Fruit fly (Drosophila melanogaster) whole organism, embryonic: ENCODE measurements around the gene awd.

Experiments
- Bdp1 ChIP-seq: fragments of 200-800 bp; sonication (Bioruptor generic); optimal IDR thresholded peaks from 3 replicates; lab custom pipeline; 2016; ENCODE audit warnings: missing biosample characterization, missing genetic modification characterization
- CG10147 ChIP-seq: fragments of 200-800 bp; sonication (Bioruptor generic); optimal IDR thresholded peaks from 2 replicates; lab custom pipeline; 2019; ENCODE audit warnings: missing biosample characterization, mild to moderate bottlenecking, missing genetic modification characterization, moderate library complexity
- CG10543 ChIP-seq: fragments of 200-800 bp; sonication (Bioruptor generic); optimal IDR thresholded peaks from 3 replicates; lab custom pipeline; 2017; ENCODE audit warnings: missing biosample characterization, mild to moderate bottlenecking, missing genetic modification characterization, moderate library complexity
- CG12236 ChIP-seq: fragments of 200-800 bp; sonication (Bioruptor generic); optimal IDR thresholded peaks from 2 replicates; lab custom pipeline; 2016; ENCODE audit warnings: missing biosample characterization, missing genetic modification characterization
- CG12744 ChIP-seq: fragments of 200-800 bp; sonication (Bioruptor generic); optimal IDR thresholded peaks from 2 replicates; lab custom pipeline; 2016; ENCODE audit warnings: missing biosample characterization, missing genetic modification characterization
- CG12769 ChIP-seq: fragments of 200-800 bp; sonication (Bioruptor generic); optimal IDR thresholded peaks from 2 replicates; lab custom pipeline; 2019; ENCODE audit warnings: missing biosample characterization, mild to moderate bottlenecking, missing genetic modification characterization, moderate library complexity
- CG13624 ChIP-seq: fragments of 200-800 bp; sonication (Bioruptor generic); optimal IDR thresholded peaks from 2 replicates; lab custom pipeline; 2016; ENCODE audit warnings: missing biosample characterization, missing genetic modification characterization
- CG14441 ChIP-seq: fragments of 200-800 bp; sonication (Bioruptor generic); IDR thresholded peaks from 2 replicates; pipeline ENCODE4 v1.3.6; 2022; ENCODE audit warnings: missing biosample characterization, missing genetic modification characterization
- CG15696 ChIP-seq: fragments of 200-800 bp; sonication (Bioruptor generic); optimal IDR thresholded peaks from 2 replicates; lab custom pipeline; 2019; ENCODE audit warnings: missing biosample characterization, mild to moderate bottlenecking, missing genetic modification characterization, moderate library complexity
- CG17359 ChIP-seq: fragments of 200-800 bp; sonication (Bioruptor generic); optimal IDR thresholded peaks from 3 replicates; lab custom pipeline; 2018; ENCODE audit warnings: missing biosample characterization, mild to moderate bottlenecking, missing genetic modification characterization, moderate library complexity
- CG17829 ChIP-seq: fragments of 200-800 bp; optimal IDR thresholded peaks from 2 replicates; lab custom pipeline; 2019; ENCODE audit warnings: missing biosample characterization, mild to moderate bottlenecking, missing genetic modification characterization, moderate library complexity
- CG1792 ChIP-seq: fragments of 200-800 bp; sonication (Bioruptor generic); optimal IDR thresholded peaks from 2 replicates; lab custom pipeline; 2016; ENCODE audit warnings: missing biosample characterization, missing genetic modification characterization
- CG18599 ChIP-seq: fragments of 200-800 bp; sonication (Bioruptor generic); optimal IDR thresholded peaks from 3 replicates; lab custom pipeline; 2017; ENCODE audit warnings: missing biosample characterization, missing genetic modification characterization, mild to moderate bottlenecking, moderate library complexity, missing genetic modification reagents
- CG30403 ChIP-seq: fragments of 200-800 bp; sonication (Bioruptor generic); optimal IDR thresholded peaks from 3 replicates; lab custom pipeline; 2016; ENCODE audit warnings: missing biosample characterization, missing genetic modification characterization
- CG31441 ChIP-seq: fragments of 200-800 bp; sonication (Bioruptor generic); IDR thresholded peaks from 2 replicates; pipeline ENCODE4 v1.3.6; 2022; ENCODE audit warnings: missing biosample characterization, missing genetic modification characterization
- CG33557 ChIP-seq: fragments of 200-800 bp; sonication (Bioruptor generic); optimal IDR thresholded peaks from 2 replicates; lab custom pipeline; 2019; ENCODE audit warnings: missing biosample characterization, mild to moderate bottlenecking, missing genetic modification characterization, moderate library complexity
- CG3847 ChIP-seq: fragments of 200-800 bp; sonication (Bioruptor generic); IDR thresholded peaks from 2 replicates; pipeline ENCODE4 v1.3.6; 2022; ENCODE audit warnings: missing biosample characterization, missing genetic modification characterization
- CG6854 ChIP-seq: fragments of 200-800 bp; sonication (Bioruptor generic); optimal IDR thresholded peaks from 3 replicates; lab custom pipeline; 2017; ENCODE audit warnings: missing biosample characterization, mild to moderate bottlenecking, missing genetic modification characterization
- CG7372 ChIP-seq: fragments of 200-800 bp; sonication (Bioruptor generic); IDR thresholded peaks from 2 replicates; pipeline ENCODE4 v1.3.6; 2022; ENCODE audit warnings: missing biosample characterization, missing genetic modification characterization
- CG7556 ChIP-seq: fragments of 200-800 bp; sonication (Bioruptor generic); optimal IDR thresholded peaks from 2 replicates; lab custom pipeline; 2017; ENCODE audit warnings: missing biosample characterization, mild to moderate bottlenecking, missing genetic modification characterization
- CG8089 ChIP-seq: fragments of 200-800 bp; sonication (Bioruptor generic); optimal IDR thresholded peaks from 3 replicates; lab custom pipeline; 2016; ENCODE audit warnings: missing biosample characterization, missing genetic modification characterization
- D ChIP-seq, 2 experiments: fragments of 200-800 bp in 1 of 2; fragments of >200 bp in 1 of 2; sonication (Bioruptor generic) in 1 of 2; optimal IDR thresholded peaks; 2 replicates in 1 of 2; 3 replicates in 1 of 2; lab custom pipeline; 2017; ENCODE audit warnings: mild to moderate bottlenecking in 1 of 2, missing biosample characterization in 1 of 2, missing genetic modification characterization in 1 of 2, missing genetic modification reagents in 1 of 2
- D19B ChIP-seq: fragments of 200-800 bp; sonication (Bioruptor generic); optimal IDR thresholded peaks from 2 replicates; lab custom pipeline; 2017; ENCODE audit warnings: missing biosample characterization, mild to moderate bottlenecking, missing genetic modification characterization
- Dbx ChIP-seq: fragments of 200-800 bp; sonication (Bioruptor generic); IDR thresholded peaks from 3 replicates; pipeline ENCODE4 v1.3.6; 2022; ENCODE audit warnings: missing biosample characterization, missing genetic modification characterization
- Doc3 ChIP-seq: fragments of 200-800 bp; sonication (Bioruptor generic); IDR thresholded peaks from 3 replicates; pipeline ENCODE4 v1.3.6; 2022; ENCODE audit warnings: missing biosample characterization, missing genetic modification characterization; ENCODE audit not compliant: partially characterized antibody
- Dref ChIP-seq: fragments of 200-800 bp; sonication (Bioruptor generic); IDR thresholded peaks from 2 replicates; pipeline ENCODE4 v1.3.6; 2022; ENCODE audit warnings: missing biosample characterization, missing genetic modification characterization
- Fer3 ChIP-seq: fragments of 200-800 bp; sonication (Bioruptor generic); optimal IDR thresholded peaks from 2 replicates; lab custom pipeline; 2018; ENCODE audit warnings: missing biosample characterization, mild to moderate bottlenecking, missing genetic modification characterization, moderate library complexity
- H2.0 ChIP-seq: fragments of 200-800 bp; sonication (Bioruptor generic); IDR thresholded peaks from 2 replicates; pipeline ENCODE4 v1.3.6; 2022; ENCODE audit warnings: missing biosample characterization, missing genetic modification characterization
- HHEX ChIP-seq: fragments of 200-800 bp; sonication (Bioruptor generic); optimal IDR thresholded peaks from 3 replicates; lab custom pipeline; 2017; ENCODE audit warnings: missing biosample characterization, mild to moderate bottlenecking, missing genetic modification characterization, missing genetic modification reagents
- HLH4C ChIP-seq: fragments of 200-800 bp; sonication (Bioruptor generic); IDR thresholded peaks from 3 replicates; pipeline ENCODE4 v1.3.6; 2022; ENCODE audit warnings: missing biosample characterization, missing genetic modification characterization; ENCODE audit not compliant: partially characterized antibody
- Hey ChIP-seq: fragments of 200-800 bp; sonication (Bioruptor generic); optimal IDR thresholded peaks from 3 replicates; lab custom pipeline; 2018; ENCODE audit warnings: missing biosample characterization, mild to moderate bottlenecking, missing genetic modification characterization
- Hr78 ChIP-seq, 2 experiments: fragments of 200-800 bp in 1 of 2; fragments of >200 bp in 1 of 2; sonication (Bioruptor generic) in 1 of 2; optimal IDR thresholded peaks; 2 replicates each; lab custom pipeline; 2017 to 2019; ENCODE audit warnings: missing biosample characterization in 2 of 2, missing genetic modification characterization in 2 of 2, mild to moderate bottlenecking in 1 of 2, moderate library complexity in 1 of 2
- MESR4 ChIP-seq: fragments of 200-800 bp; sonication (Bioruptor generic); optimal IDR thresholded peaks from 2 replicates; lab custom pipeline; 2018; ENCODE audit warnings: missing biosample characterization, mild to moderate bottlenecking, missing genetic modification characterization, moderate library complexity
- Mrtf ChIP-seq: fragments of 200-800 bp; sonication (Bioruptor generic); IDR thresholded peaks from 3 replicates; pipeline ENCODE4 v1.3.6; 2022; ENCODE audit warnings: missing biosample characterization, missing genetic modification characterization
- Oaz ChIP-seq: fragments of 200-800 bp; sonication (Bioruptor generic); IDR thresholded peaks from 2 replicates; pipeline ENCODE4 v1.3.6; 2022; ENCODE audit warnings: missing biosample characterization, missing genetic modification characterization
- Oli ChIP-seq: fragments of 200-800 bp; sonication (Bioruptor generic); optimal IDR thresholded peaks from 2 replicates; lab custom pipeline; 2018; ENCODE audit warnings: missing biosample characterization, mild to moderate bottlenecking, missing genetic modification characterization, moderate library complexity
- Rfx ChIP-seq: fragments of 200-800 bp; sonication (Bioruptor generic); IDR thresholded peaks from 2 replicates; pipeline ENCODE4 v1.3.6; 2022; ENCODE audit warnings: missing biosample characterization, missing genetic modification characterization
- Usf ChIP-seq: fragments of 200-800 bp; sonication (Bioruptor generic); optimal IDR thresholded peaks from 2 replicates; lab custom pipeline; 2017; ENCODE audit warnings: missing genotype, missing biosample characterization, missing genetic modification characterization
- ash1 ChIP-seq: fragments of 200-800 bp; sonication (Bioruptor generic); optimal IDR thresholded peaks from 2 replicates; lab custom pipeline; 2018; ENCODE audit warnings: missing biosample characterization, mild to moderate bottlenecking, missing genetic modification characterization
- bbx ChIP-seq: fragments of 200-800 bp; sonication (Bioruptor generic); IDR thresholded peaks from 2 replicates; pipeline ENCODE4 v1.3.6; 2022; ENCODE audit warnings: missing biosample characterization, missing genetic modification characterization; ENCODE audit not compliant: partially characterized antibody
- btn ChIP-seq: fragments of 200-800 bp; sonication (Bioruptor generic); optimal IDR thresholded peaks from 2 replicates; lab custom pipeline; 2016; ENCODE audit warnings: missing biosample characterization, missing genetic modification characterization
- cg ChIP-seq: fragments of 200-800 bp; sonication (Bioruptor generic); optimal IDR thresholded peaks from 3 replicates; lab custom pipeline; 2019; ENCODE audit warnings: missing biosample characterization, mild to moderate bottlenecking, missing genetic modification characterization, moderate library complexity
- chif ChIP-seq, 2 experiments: fragments of 200-800 bp; sonication (Bioruptor generic); optimal IDR thresholded peaks; 3 replicates each; lab custom pipeline; 2016; ENCODE audit warnings: missing biosample characterization in 2 of 2, missing genetic modification characterization in 2 of 2
- crc ChIP-seq: fragments of 200-800 bp; sonication (Bioruptor generic); optimal IDR thresholded peaks from 2 replicates; lab custom pipeline; 2016; ENCODE audit warnings: missing biosample characterization, missing genetic modification characterization
- crp ChIP-seq, 2 experiments: fragments of 200-800 bp; sonication (Bioruptor generic); optimal IDR thresholded peaks; 2 replicates in 1 of 2; 3 replicates in 1 of 2; lab custom pipeline; 2017; ENCODE audit warnings: missing biosample characterization in 2 of 2, missing genetic modification characterization in 2 of 2, mild to moderate bottlenecking in 1 of 2, moderate library complexity in 1 of 2
- fru ChIP-seq: fragments of >200 bp; optimal IDR thresholded peaks from 2 replicates; lab custom pipeline; 2017
- gem ChIP-seq: fragments of 200-800 bp; sonication (Bioruptor generic); optimal IDR thresholded peaks from 2 replicates; lab custom pipeline; 2019; ENCODE audit warnings: missing biosample characterization, mild to moderate bottlenecking, missing genetic modification characterization, moderate library complexity
- mam ChIP-seq: fragments of 200-800 bp; sonication (Bioruptor generic); optimal IDR thresholded peaks from 3 replicates; lab custom pipeline; 2016; ENCODE audit warnings: missing biosample characterization, missing genetic modification characterization
- prd ChIP-seq, 3 experiments: fragments of >200 bp in 2 of 3; fragments of 200-800 bp in 1 of 3; sonication (Bioruptor generic) in 1 of 3; optimal IDR thresholded peaks in 2 of 3; IDR thresholded peaks in 1 of 3; 2 replicates in 2 of 3; 3 replicates in 1 of 3; pipeline versions ENCODE4 v1.3.6 to Lab custom; 2017 to 2022; ENCODE audit warnings: missing biosample characterization in 1 of 3, missing genetic modification characterization in 1 of 3
- usp ChIP-seq: fragments of >200 bp; optimal IDR thresholded peaks from 2 replicates; lab custom pipeline; 2017; ENCODE audit warnings: missing biosample characterization, missing genetic modification characterization

The awd gene

DNA sequence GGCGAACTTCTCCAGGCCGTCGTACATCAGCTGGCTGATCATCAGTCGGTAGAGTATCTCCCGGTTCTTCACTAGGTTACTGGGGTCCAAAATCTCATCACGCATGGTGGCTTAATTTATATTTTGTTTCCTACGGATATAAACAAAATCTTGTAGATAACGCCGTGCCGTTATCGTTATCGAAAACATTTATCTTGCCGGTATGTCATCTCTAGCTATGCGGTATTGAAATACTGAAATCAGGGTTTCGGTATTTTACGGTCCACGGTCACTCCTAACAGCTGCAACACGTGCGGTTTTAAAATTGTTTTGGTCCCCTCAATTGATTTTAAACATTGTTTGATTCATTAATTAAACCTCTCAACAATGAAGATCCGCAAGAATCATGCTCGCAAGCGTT, 9.1 kb downstream of the awd start, which contains the start of the genes CstF50 and CG11563 (continued):
- TF ChIP-seq ash1 (no peak), CG30403 (no peak), Fer3 (tag; lab: Kevin White, UChicago) (no peak), Hr78 (GFP tag; optimal IDR thresholded peaks at IDR 0.05; lab: Kevin White, UChicago) (no peak), Doc3 (no peak), CG12744 (GFP tag; lab: Kevin White, UChicago) (no peak), usp (GFP tag; lab: Kevin White, UChicago) (no peak), chif (GFP tag; optimal IDR thresholded peaks at IDR 0.05; lab: Kevin White, UChicago) (no peak), CG7556 (no peak), D (optimal IDR thresholded peaks at IDR 0.05; lab: Kevin White, UChicago) (no peak), D (GFP tag; optimal IDR thresholded peaks at IDR 0.05; lab: Kevin White, UChicago) (no peak), Dbx (no peak), Oaz (GFP tag; lab: Robert Waterston, UW) (no peak), btn (GFP tag; lab: Kevin White, UChicago) (no peak), CG7372 (GFP tag; lab: Robert Waterston, UW) (no peak), MESR4 (GFP tag; lab: Kevin White, UChicago) (peak; percentile 47), Bdp1 (GFP tag; lab: Kevin White, UChicago) (no peak), Rfx (GFP tag; lab: Robert Waterston, UW) (no peak), CG18599 (GFP tag; lab: Kevin White, UChicago) (no peak), fru (no peak), Dref (GFP tag; lab: Robert Waterston, UW) (peak; percentile 70), gem (tag; lab: Kevin White, UChicago) (no peak), crc (no peak), prd (optimal IDR thresholded peaks at IDR 0.05; lab: Kevin White, UChicago) (no peak), prd (GFP tag; IDR thresholded peaks at IDR 0.05; lab: Robert Waterston, UW) (no peak), bbx (GFP tag; lab: Robert Waterston, UW) (no peak), CG12769 (no peak), CG33557 (GFP tag; lab: Kevin White, UChicago) (no peak), CG10147 (GFP tag; lab: Kevin White, UChicago) (no peak), CG3847 (GFP tag; lab: Robert Waterston, UW) (no peak), mam (GFP tag; lab: Kevin White, UChicago) (no peak), Mrtf (GFP tag; lab: Robert Waterston, UW) (no peak), CG31441 (no peak), CG6854 (GFP tag; lab: Kevin White, UChicago) (no peak), D19B (no peak), CG15696 (no peak), CG12236 (GFP tag; lab: Kevin White, UChicago) (no peak), CG17359 (no peak), CG8089 (no peak), CG13624 (GFP tag; lab: Kevin White, UChicago) (no peak), HLH4C (GFP tag; lab: Robert Waterston, UW) (peak; percentile 42; the same call in 2 of the 3 replicates), Oli (no peak), crp (GFP tag; optimal IDR thresholded peaks at IDR 0.05; lab: Kevin White, UChicago) (peak in 1 of 2 experiments; percentile 69), Usf (GFP tag; lab: Kevin White, UChicago) (no peak), cg (no peak), H2.0 (GFP tag; lab: Robert Waterston, UW) (no peak), HHEX (GFP tag; lab: Kevin White, UChicago) (no peak), CG17829 (tag; lab: Kevin White, UChicago) (peak; percentile 11), CG1792 (GFP tag; lab: Kevin White, UChicago) (no peak), CG14441 (GFP tag; lab: Robert Waterston, UW) (no peak), CG10543 (no peak), Hey (tag; lab: Kevin White, UChicago) (no peak)
